Worm (Caenorhabditis elegans): ENCODE measurements around the gene C29E4.13.

The C29E4.13 gene

ce11 chrIII:7948802-7949201 is 20.3 kb upstream of the C29E4.13 start, which contains the start of gene col-90:
Gene col-90, plus strand, starts transcription at chrIII:7948838.
- TF ChIP-seq unc-3 (GFP tag; conservative IDR thresholded peaks at IDR 0.05) (no peak), unc-3 (tag; optimal IDR thresholded peaks at IDR 0.05) (no peak), fax-1 (tag; optimal IDR thresholded peaks at IDR 0.05) (no peak), hlh-30 (tag; optimal IDR thresholded peaks at IDR 0.05; ENCODE audit: insufficient read depth) (no peak), C08G9.2 (tag; optimal IDR thresholded peaks at IDR 0.05) (no peak), ceh-48 (tag; optimal IDR thresholded peaks at IDR 0.05) (no peak), ceh-31 (tag; optimal IDR thresholded peaks at IDR 0.05) (no peak), ceh-6 (GFP tag; optimal IDR thresholded peaks at IDR 0.05) (no peak), F13H6.1 (tag; optimal IDR thresholded peaks at IDR 0.05) (no peak), elt-2 (tag; optimal IDR thresholded peaks at IDR 0.05) (no peak)

ce11 chrIII:7947677-7948076 is 19.2 kb upstream of the C29E4.13 start:
- TF ChIP-seq lim-6 (tag; optimal IDR thresholded peaks at IDR 0.05) = no peak
- no peak for TF ChIP-seq npax-4 (tag; optimal IDR thresholded peaks at IDR 0.05)
- TF ChIP-seq ztf-16 (tag; optimal IDR thresholded peaks at IDR 0.05) = no peak

ce11 chrIII:7946968-7947491 is 18.5 kb upstream of the C29E4.13 start, which contains the start of gene gsto-1:
Gene gsto-1, minus strand, starts transcription at chrIII:7947018.
- TF ChIP-seq ceh-2 (tag; optimal IDR thresholded peaks at IDR 0.05) = no peak
- no peak for TF ChIP-seq ceh-9 (tag; optimal IDR thresholded peaks at IDR 0.05)
- TF ChIP-seq ceh-30 (tag; optimal IDR thresholded peaks at IDR 0.05) = no peak
- no peak for TF ChIP-seq pag-3 (tag; optimal IDR thresholded peaks at IDR 0.05; ENCODE audit: borderline replicate concordance)
- no peak for TF ChIP-seq sox-2 (GFP tag; IDR thresholded peaks at IDR 0.05)
- TF ChIP-seq ceh-31 (tag; optimal IDR thresholded peaks at IDR 0.05) = no peak

ce11 chrIII:7941417-7941816 is 12.9 kb upstream of the C29E4.13 start, which contains the start of gene kle-2:
Gene kle-2, plus strand, starts transcription at chrIII:7941717.
- no peak for TF ChIP-seq hlh-13 (GFP tag; optimal IDR thresholded peaks at IDR 0.05)

- TF ChIP-seq nfya-1 (tag; optimal IDR thresholded peaks at IDR 0.05) (peak; percentile 56), ama-1 (optimal IDR thresholded peaks at IDR 0.05) (no peak), ztf-16 (tag; optimal IDR thresholded peaks at IDR 0.05) (no peak)
Measured at ce11 chrIII:7940819-7941218, 12.3 kb upstream of the C29E4.13 start, which contains the start of gene C29E4.12. Gene C29E4.12, plus strand, starts transcription at chrIII:7941151.

ce11 chrIII:7937548-7937947 is 9.0 kb upstream of the C29E4.13 start, which contains the start of gene C29E4.10:
Gene C29E4.10, plus strand, starts transcription at chrIII:7937848.
- no peak for TF ChIP-seq pag-3 (tag; optimal IDR thresholded peaks at IDR 0.05; ENCODE audit: borderline replicate concordance)

ce11 chrIII:7933235-7933634 is 4.7 kb upstream of the C29E4.13 start, which contains the start of gene ran-2:
Gene ran-2, plus strand, starts transcription at chrIII:7933535.
- TF ChIP-seq lim-6 (tag; optimal IDR thresholded peaks at IDR 0.05) (no peak), sox-4 (tag; optimal IDR thresholded peaks at IDR 0.05) (no peak), unc-42 (tag; optimal IDR thresholded peaks at IDR 0.05) (no peak)

ce11 chrIII:7925968-7926367 is 2.5 kb downstream of the C29E4.13 start:
- TF ChIP-seq ceh-2 (tag; optimal IDR thresholded peaks at IDR 0.05) (peak; percentile 11), T23F11.4 (GFP tag; optimal IDR thresholded peaks at IDR 0.05) (no peak)

ce11 chrIII:7924821-7925220 is 3.7 kb downstream of the C29E4.13 start, which contains the start of gene tag-250:
Gene tag-250, minus strand, starts transcription at chrIII:7924921.
- TF ChIP-seq C08G9.2 (tag; optimal IDR thresholded peaks at IDR 0.05) (no peak), unc-42 (tag; optimal IDR thresholded peaks at IDR 0.05) (no peak), hlh-15 (tag; optimal IDR thresholded peaks at IDR 0.05) (no peak), pqm-1 (tag; optimal IDR thresholded peaks at IDR 0.05) (no peak), lim-6 (tag; optimal IDR thresholded peaks at IDR 0.05) (no peak), fkh-10 (GFP tag; optimal IDR thresholded peaks at IDR 0.05) (no peak), dve-1 (tag; optimal IDR thresholded peaks at IDR 0.05) (no peak)
